Worm (Caenorhabditis elegans): ENCODE results near the gene blos-4.

blos-4 gene

ce11 chrII:6259867-6260266 is 14.8 kb downstream of the blos-4 start, which contains the start of gene F13H8.11:
Gene F13H8.11, minus strand, starts transcription at chrII:6260021.
- TF ChIP-seq ztf-6 (GFP tag; IDR thresholded peaks at IDR 0.05) = no peak
- peak; percentile 58 for TF ChIP-seq nhr-80 (tag; optimal IDR thresholded peaks at IDR 0.05)

ce11 chrII:6260684-6261083 is 15.6 kb downstream of the blos-4 start, which contains the start of gene nmgp-1:
Gene nmgp-1, plus strand, starts transcription at chrII:6260857.
- TF ChIP-seq nhr-80 (tag; optimal IDR thresholded peaks at IDR 0.05) (peak; percentile 17), madf-3 (GFP tag; IDR thresholded peaks at IDR 0.05) (no peak)

- TF ChIP-seq ets-4 (GFP tag; optimal IDR thresholded peaks at IDR 0.05) (no peak), snpc-4 (GFP tag; optimal IDR thresholded peaks at IDR 0.05) (no peak), snpc-4 (tag; optimal IDR thresholded peaks at IDR 0.05) (no peak), nhr-120 (GFP tag; IDR thresholded peaks at IDR 0.05) (no peak), ceh-58 (GFP tag; IDR thresholded peaks at IDR 0.05) (no peak), athp-1 (tag; optimal IDR thresholded peaks at IDR 0.05) (no peak), nfya-2 (GFP tag; IDR thresholded peaks at IDR 0.05) (no peak), gei-17 (GFP tag; optimal IDR thresholded peaks at IDR 0.05) (no peak), C17E4.6 (GFP tag; IDR thresholded peaks at IDR 0.05) (no peak), ztf-22 (GFP tag; optimal IDR thresholded peaks at IDR 0.05) (no peak), sdz-38 (tag; optimal IDR thresholded peaks at IDR 0.05) (no peak), egl-18 (GFP tag; IDR thresholded peaks at IDR 0.05) (no peak)
These were observed 17.2 kb downstream of the blos-4 start, which contains the start of gene F13H8.12 for ce11 chrII:6262222-6262621. Gene F13H8.12, plus strand, starts transcription at chrII:6262522.

ce11 chrII:6263685-6264084 is 18.6 kb downstream of the blos-4 start, which contains the start of gene F13H8.3:
Gene F13H8.3, plus strand, starts transcription at chrII:6263985.
- TF ChIP-seq lin-26 (GFP tag; IDR thresholded peaks at IDR 0.05) (no peak), hlh-12 (tag; optimal IDR thresholded peaks at IDR 0.05) (no peak), B0336.3 (GFP tag; IDR thresholded peaks at IDR 0.05) (no peak), zim-3 (tag; optimal IDR thresholded peaks at IDR 0.05) (no peak), ceh-79 (tag; optimal IDR thresholded peaks at IDR 0.05) (no peak), F57C9.4 (tag; optimal IDR thresholded peaks at IDR 0.05) (no peak), zfh-2 (GFP tag; conservative IDR thresholded peaks at IDR 0.05) (no peak), nfya-2 (GFP tag; IDR thresholded peaks at IDR 0.05) (no peak), nhr-27 (tag; optimal IDR thresholded peaks at IDR 0.05) (no peak), ccch-3 (GFP tag; optimal IDR thresholded peaks at IDR 0.05) (no peak), T07F8.4 (tag; optimal IDR thresholded peaks at IDR 0.05) (no peak)

- TF ChIP-seq nhr-27 (tag; optimal IDR thresholded peaks at IDR 0.05) (no peak), T26A5.8 (tag; optimal IDR thresholded peaks at IDR 0.05) (no peak), madf-8 (GFP tag; conservative IDR thresholded peaks at IDR 0.05) (no peak), somi-1 (GFP tag; optimal IDR thresholded peaks at IDR 0.05) (no peak), B0019.2 (GFP tag; conservative IDR thresholded peaks at IDR 0.05) (no peak), zfh-2 (GFP tag; conservative IDR thresholded peaks at IDR 0.05) (no peak), atf-7 (tag; optimal IDR thresholded peaks at IDR 0.05) (no peak), dox-1 (GFP tag; IDR thresholded peaks at IDR 0.05) (no peak), Y95B8A.8 (GFP tag; IDR thresholded peaks at IDR 0.05) (no peak), fkh-3 (tag; optimal IDR thresholded peaks at IDR 0.05) (no peak), egrh-3 (GFP tag; IDR thresholded peaks at IDR 0.05) (no peak), C17E4.6 (GFP tag; IDR thresholded peaks at IDR 0.05) (no peak), nfya-2 (GFP tag; IDR thresholded peaks at IDR 0.05) (no peak), nhr-179 (tag; optimal IDR thresholded peaks at IDR 0.05) (no peak), egl-18 (GFP tag; IDR thresholded peaks at IDR 0.05) (no peak), ets-4 (GFP tag; optimal IDR thresholded peaks at IDR 0.05) (no peak), bed-1 (GFP tag; IDR thresholded peaks at IDR 0.05) (no peak), hlh-12 (tag; optimal IDR thresholded peaks at IDR 0.05) (no peak), ceh-100 (GFP tag; IDR thresholded peaks at IDR 0.05) (no peak), ztf-25 (GFP tag; IDR thresholded peaks at IDR 0.05) (no peak)
These were observed 22.9 kb downstream of the blos-4 start, which contains the start of gene F13H8.8 for ce11 chrII:6267983-6268382. Gene F13H8.8, minus strand, starts transcription at chrII:6268083.

Data from whole organism, young adult.